Fruit fly (Drosophila melanogaster) whole organism, pupa: ENCODE measurements around the gene Or22c.
A peak's percentile ranks its signal among the peaks of the same experiment; 100 is the strongest.

Experiments used
- CG10348 ChIP-seq: fragments of 200-800 bp; sonication (Bioruptor generic); IDR thresholded peaks from 2 replicates; pipeline ENCODE4 v1.3.6; 2022; ENCODE audit warnings: missing biosample characterization, missing genetic modification characterization
- CG12605 ChIP-seq: fragments of 200-800 bp; sonication (Bioruptor generic); IDR thresholded peaks from 2 replicates; pipeline ENCODE4 v1.3.6; 2022; ENCODE audit warnings: missing biosample characterization, missing genetic modification characterization
- CG13204 ChIP-seq: fragments of 200-800 bp; sonication (Bioruptor generic); optimal IDR thresholded peaks from 2 replicates; lab custom pipeline; 2018; ENCODE audit warnings: missing biosample characterization, mild to moderate bottlenecking, missing genetic modification characterization, moderate library complexity
- CG14655 ChIP-seq: fragments of 200-800 bp; sonication (Bioruptor generic); optimal IDR thresholded peaks from 3 replicates; lab custom pipeline; 2017; ENCODE audit warnings: mild to moderate bottlenecking, missing biosample characterization, missing genetic modification reagents, missing genetic modification characterization
- CG15710 ChIP-seq: fragments of 200-800 bp; sonication (Bioruptor generic); optimal IDR thresholded peaks from 2 replicates; lab custom pipeline; 2018; ENCODE audit warnings: missing biosample characterization, mild to moderate bottlenecking, missing genetic modification characterization, moderate library complexity
- CG17806 ChIP-seq: fragments of 200-800 bp; sonication (Bioruptor generic); optimal IDR thresholded peaks from 2 replicates; lab custom pipeline; 2018; ENCODE audit warnings: missing biosample characterization, mild to moderate bottlenecking, missing genetic modification characterization, moderate library complexity
- CG32121 ChIP-seq: fragments of 200-800 bp; sonication (Bioruptor generic); IDR thresholded peaks from 2 replicates; pipeline ENCODE4 v1.3.6; 2022; ENCODE audit warnings: missing biosample characterization, missing genetic modification characterization
- CG34367 ChIP-seq: fragments of 200-800 bp; sonication (Bioruptor generic); optimal IDR thresholded peaks from 2 replicates; lab custom pipeline; 2018; ENCODE audit warnings: missing biosample characterization, mild to moderate bottlenecking, missing genetic modification characterization
- CG4496 ChIP-seq: fragments of 200-800 bp; sonication (Bioruptor generic); IDR thresholded peaks from 3 replicates; pipeline ENCODE4 v1.3.6; 2022; ENCODE audit warnings: missing biosample characterization, missing genetic modification characterization
- CG8159 ChIP-seq: fragments of 200-800 bp; sonication (Bioruptor generic); optimal IDR thresholded peaks from 3 replicates; lab custom pipeline; 2018; ENCODE audit warnings: missing biosample characterization, mild to moderate bottlenecking, missing genetic modification characterization, moderate library complexity
- CG8301 ChIP-seq: fragments of 200-800 bp; sonication (Bioruptor generic); optimal IDR thresholded peaks from 2 replicates; lab custom pipeline; 2018; ENCODE audit warnings: missing biosample characterization, mild to moderate bottlenecking, missing genetic modification characterization
- CG9948 ChIP-seq: fragments of 200-800 bp; sonication (Bioruptor generic); optimal IDR thresholded peaks from 2 replicates; lab custom pipeline; 2018; ENCODE audit warnings: missing biosample characterization, mild to moderate bottlenecking, missing genetic modification characterization, moderate library complexity
- D1 ChIP-seq: fragments of 200-800 bp; sonication (Bioruptor generic); optimal IDR thresholded peaks from 2 replicates; lab custom pipeline; 2018; ENCODE audit warnings: missing biosample characterization, mild to moderate bottlenecking, missing genetic modification characterization, moderate library complexity
- EcR ChIP-seq: fragments of 200-800 bp; sonication (Bioruptor generic); optimal IDR thresholded peaks from 3 replicates; lab custom pipeline; 2019; ENCODE audit warnings: missing biosample characterization, missing genetic modification characterization, mild to moderate bottlenecking, moderate library complexity, missing genetic modification reagents
- Ets98B ChIP-seq: fragments of 200-800 bp; sonication (Bioruptor generic); IDR thresholded peaks from 2 replicates; pipeline ENCODE4 v1.3.6; 2022; ENCODE audit warnings: missing biosample characterization, missing genetic modification characterization
- Pif1A ChIP-seq: fragments of 200-800 bp; sonication (Bioruptor generic); optimal IDR thresholded peaks from 3 replicates; lab custom pipeline; 2016; ENCODE audit warnings: missing biosample characterization, missing genetic modification characterization
- Pif1B ChIP-seq: fragments of 200-800 bp; sonication (Bioruptor generic); optimal IDR thresholded peaks from 3 replicates; lab custom pipeline; 2016; ENCODE audit warnings: missing biosample characterization, missing genetic modification characterization
- Snoo ChIP-seq: fragments of 200-800 bp; sonication (Bioruptor generic); optimal IDR thresholded peaks from 3 replicates; lab custom pipeline; 2017; ENCODE audit warnings: missing biosample characterization, mild to moderate bottlenecking, missing genetic modification characterization, inconsistent platforms
- fd96Ca ChIP-seq: fragments of 200-800 bp; sonication (Bioruptor generic); IDR thresholded peaks from 3 replicates; pipeline ENCODE4 v1.3.6; 2022; ENCODE audit warnings: missing biosample characterization, missing genetic modification characterization
- gl ChIP-seq: fragments of 200-800 bp; sonication (Bioruptor generic); optimal IDR thresholded peaks from 2 replicates; lab custom pipeline; 2018; ENCODE audit warnings: missing biosample characterization, mild to moderate bottlenecking, missing genetic modification characterization
- rn ChIP-seq: fragments of 200-800 bp; sonication (Bioruptor generic); IDR thresholded peaks from 2 replicates; pipeline ENCODE4 v1.3.6; 2022; ENCODE audit warnings: missing biosample characterization, missing genetic modification characterization

The Or22c gene

dm6 chr2L:2035941-2036340 is 18.4 kb upstream of the Or22c start, which contains the start of gene CG42296:
Gene CG42296, minus strand, starts transcription at chr2L:2036041.
- TF ChIP-seq CG32121 (GFP tag; lab: Robert Waterston, UW) = no peak
- TF ChIP-seq CG8301 (tag; lab: Kevin White, UChicago) = no peak
- no peak for TF ChIP-seq CG17806 (tag; lab: Kevin White, UChicago)
- no peak for TF ChIP-seq CG12605 (GFP tag; lab: Robert Waterston, UW)
- TF ChIP-seq Snoo (tag; lab: Kevin White, UChicago) = no peak
- TF ChIP-seq gl (tag; lab: Kevin White, UChicago) = no peak
- no peak for TF ChIP-seq Pif1A (GFP tag; lab: Kevin White, UChicago)
- TF ChIP-seq fd96Ca (GFP tag; lab: Robert Waterston, UW) = no peak
- no peak for TF ChIP-seq rn (GFP tag; lab: Robert Waterston, UW)
- no peak for TF ChIP-seq CG8159 (tag; lab: Kevin White, UChicago)

dm6 chr2L:2037165-2037550 is 17.2 kb upstream of the Or22c start, which contains the start of gene lectin-22C:
Gene lectin-22C, minus strand, starts transcription at chr2L:2037265.
- TF ChIP-seq Pif1A (GFP tag; lab: Kevin White, UChicago) (no peak), fd96Ca (GFP tag; lab: Robert Waterston, UW) (no peak), CG32121 (GFP tag; lab: Robert Waterston, UW) (no peak), CG10348 (no peak), Ets98B (no peak), EcR (no peak), rn (GFP tag; lab: Robert Waterston, UW) (no peak), CG34367 (tag; lab: Kevin White, UChicago) (no peak), CG12605 (GFP tag; lab: Robert Waterston, UW) (no peak), CG9948 (tag; lab: Kevin White, UChicago) (no peak)

dm6 chr2L:2037551-2038252 is 16.7 kb upstream of the Or22c start:
- TF ChIP-seq CG13204 (GFP tag; lab: Kevin White, UChicago) = peak; percentile 63
- no peak for TF ChIP-seq Snoo (tag; lab: Kevin White, UChicago)

- no peak for TF ChIP-seq CG32121 (GFP tag; lab: Robert Waterston, UW)
- no peak for TF ChIP-seq fd96Ca (GFP tag; lab: Robert Waterston, UW)
- peak; percentile 92 for TF ChIP-seq EcR
- no peak for TF ChIP-seq Pif1B (GFP tag; lab: Kevin White, UChicago)
- TF ChIP-seq Ets98B = no peak
- TF ChIP-seq CG13204 (GFP tag; lab: Kevin White, UChicago) = peak; percentile 42
- TF ChIP-seq CG10348 = no peak
- no peak for TF ChIP-seq CG8301 (tag; lab: Kevin White, UChicago)
- TF ChIP-seq CG8159 (tag; lab: Kevin White, UChicago) = no peak
- TF ChIP-seq CG34367 (tag; lab: Kevin White, UChicago) = no peak
- TF ChIP-seq CG4496 (GFP tag; lab: Robert Waterston, UW) = no peak
These were observed 16.0 kb upstream of the Or22c start for dm6 chr2L:2038253-2038955.

dm6 chr2L:2038956-2039263 is 15.5 kb upstream of the Or22c start:
- no peak for TF ChIP-seq CG15710 (tag; lab: Kevin White, UChicago)
- no peak for TF ChIP-seq Pif1A (GFP tag; lab: Kevin White, UChicago)
- no peak for TF ChIP-seq Pif1B (GFP tag; lab: Kevin White, UChicago)
- TF ChIP-seq CG12605 (GFP tag; lab: Robert Waterston, UW) = no peak
- no peak for TF ChIP-seq CG9948 (tag; lab: Kevin White, UChicago)
- no peak for TF ChIP-seq Snoo (tag; lab: Kevin White, UChicago)
- no peak for TF ChIP-seq CG4496 (GFP tag; lab: Robert Waterston, UW)
- TF ChIP-seq CG17806 (tag; lab: Kevin White, UChicago) = no peak
- no peak for TF ChIP-seq CG32121 (GFP tag; lab: Robert Waterston, UW)
- no peak for TF ChIP-seq CG14655 (GFP tag; lab: Kevin White, UChicago)
- no peak for TF ChIP-seq gl (tag; lab: Kevin White, UChicago)
- TF ChIP-seq CG13204 (GFP tag; lab: Kevin White, UChicago) = no peak
- no peak for TF ChIP-seq CG8301 (tag; lab: Kevin White, UChicago)
- no peak for TF ChIP-seq D1 (tag; lab: Kevin White, UChicago)
- TF ChIP-seq CG10348 = no peak

dm6 chr2L:2039458-2039857 is 14.9 kb upstream of the Or22c start:
- TF ChIP-seq CG15710 (tag; lab: Kevin White, UChicago) (no peak), CG32121 (GFP tag; lab: Robert Waterston, UW) (no peak), CG34367 (tag; lab: Kevin White, UChicago) (no peak), Ets98B (no peak), Snoo (tag; lab: Kevin White, UChicago) (no peak), CG13204 (GFP tag; lab: Kevin White, UChicago) (no peak), CG9948 (tag; lab: Kevin White, UChicago) (no peak)
